Worm (Caenorhabditis elegans): Measurements from ENCODE around the gene vps-37.

vps-37 gene

ce11 chrV:5576008-5576407, 16.5 kb upstream of the vps-37 start:
- TF ChIP-seq tra-4 (tag; optimal IDR thresholded peaks at IDR 0.05): no peak
- TF ChIP-seq sea-1 (GFP tag; conservative IDR thresholded peaks at IDR 0.05): no peak
- no peak for TF ChIP-seq scrt-1 (GFP tag; IDR thresholded peaks at IDR 0.05)
- no peak for TF ChIP-seq hmbx-1 (tag; optimal IDR thresholded peaks at IDR 0.05)
- no peak for TF ChIP-seq ceh-13 (GFP tag; optimal IDR thresholded peaks at IDR 0.05)
- TF ChIP-seq B0310.2 (tag; optimal IDR thresholded peaks at IDR 0.05): no peak
- TF ChIP-seq ceh-36 (tag; optimal IDR thresholded peaks at IDR 0.05): no peak
- no peak for TF ChIP-seq tbx-37 (GFP tag; conservative IDR thresholded peaks at IDR 0.05)
- no peak for TF ChIP-seq pes-1 (GFP tag; IDR thresholded peaks at IDR 0.05)
- TF ChIP-seq ets-7 (tag; optimal IDR thresholded peaks at IDR 0.05): no peak
- TF ChIP-seq hmg-4 (GFP tag; optimal IDR thresholded peaks at IDR 0.05): no peak

- TF ChIP-seq hnd-1 (tag; optimal IDR thresholded peaks at IDR 0.05): no peak
- TF ChIP-seq ceh-13 (GFP tag; optimal IDR thresholded peaks at IDR 0.05): no peak
- TF ChIP-seq F13C5.2 (tag; optimal IDR thresholded peaks at IDR 0.05): no peak
- TF ChIP-seq tbx-37 (GFP tag; conservative IDR thresholded peaks at IDR 0.05): no peak
- no peak for TF ChIP-seq flt-1 (GFP tag; IDR thresholded peaks at IDR 0.05)
- no peak for TF ChIP-seq pes-1 (GFP tag; IDR thresholded peaks at IDR 0.05)
- no peak for TF ChIP-seq tbx-11 (GFP tag; IDR thresholded peaks at IDR 0.05)
- no peak for TF ChIP-seq B0310.2 (tag; optimal IDR thresholded peaks at IDR 0.05)
- no peak for TF ChIP-seq ceh-36 (tag; optimal IDR thresholded peaks at IDR 0.05)
- TF ChIP-seq tra-4 (tag; optimal IDR thresholded peaks at IDR 0.05): no peak
- no peak for TF ChIP-seq ama-1 (optimal IDR thresholded peaks at IDR 0.05)
- TF ChIP-seq scrt-1 (GFP tag; IDR thresholded peaks at IDR 0.05): no peak
- TF ChIP-seq hmbx-1 (tag; optimal IDR thresholded peaks at IDR 0.05): no peak
- TF ChIP-seq hmg-4 (GFP tag; optimal IDR thresholded peaks at IDR 0.05): no peak
- no peak for TF ChIP-seq sea-1 (GFP tag; conservative IDR thresholded peaks at IDR 0.05)
- TF ChIP-seq ets-7 (tag; optimal IDR thresholded peaks at IDR 0.05): no peak
- TF ChIP-seq aly-1 (tag; optimal IDR thresholded peaks at IDR 0.05): no peak
Measured at ce11 chrV:5579666-5580065, 12.8 kb upstream of the vps-37 start.

DNA sequence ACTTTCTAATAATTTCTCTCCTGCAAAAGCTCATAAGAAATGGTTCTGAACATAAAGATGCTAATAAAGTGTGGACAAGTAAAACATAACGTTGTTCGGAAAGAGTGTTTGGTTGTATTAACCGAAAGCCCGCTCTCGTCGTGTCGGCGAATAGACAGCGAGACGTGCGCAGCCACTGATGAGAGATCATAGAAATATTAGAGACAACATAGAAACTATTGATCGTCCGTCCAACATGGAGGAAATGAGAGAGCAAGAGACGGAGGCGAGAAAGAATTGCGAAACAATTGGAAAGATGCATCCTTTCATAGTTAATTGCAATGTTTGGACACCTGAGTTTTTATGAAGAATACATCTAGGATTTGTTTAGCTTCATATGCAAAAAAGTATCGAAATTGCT, 12.0 kb upstream of the vps-37 start:
- peak; percentile 40 for TF ChIP-seq F13C5.2 (tag; optimal IDR thresholded peaks at IDR 0.05)
- no peak for TF ChIP-seq tbx-11 (GFP tag; IDR thresholded peaks at IDR 0.05)

DNA sequence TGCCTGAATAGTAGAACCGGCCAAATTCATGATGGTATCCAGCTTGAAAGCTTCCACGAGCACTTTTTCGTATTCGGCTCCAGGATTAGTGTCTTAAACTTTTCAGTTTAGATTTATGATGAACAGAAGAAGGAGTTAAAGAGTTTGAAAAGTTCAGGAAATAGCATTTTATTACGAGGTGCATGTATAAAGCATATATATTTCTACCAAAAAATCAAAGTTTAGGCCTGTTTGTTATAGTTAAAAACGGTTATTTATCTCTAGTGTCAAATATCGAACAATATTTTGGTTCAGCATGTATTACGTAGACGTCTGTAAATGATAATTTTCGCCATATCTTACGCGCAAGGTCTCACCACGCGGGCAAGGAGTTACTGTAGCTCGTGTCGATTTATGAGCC, 11.2 kb upstream of the vps-37 start, which contains the start of gene klc-2:
Gene klc-2 (minus strand): TSS at position 101 of the 400 bp plus-strand sequence.
- no peak for TF ChIP-seq hmg-4 (GFP tag; optimal IDR thresholded peaks at IDR 0.05)
- TF ChIP-seq hnd-1 (tag; optimal IDR thresholded peaks at IDR 0.05): no peak
- TF ChIP-seq ets-7 (tag; optimal IDR thresholded peaks at IDR 0.05): no peak
- no peak for TF ChIP-seq B0310.2 (tag; optimal IDR thresholded peaks at IDR 0.05)

- no peak for TF ChIP-seq ama-1 (optimal IDR thresholded peaks at IDR 0.05)
- TF ChIP-seq tbx-11 (GFP tag; IDR thresholded peaks at IDR 0.05): no peak
- TF ChIP-seq tra-4 (tag; optimal IDR thresholded peaks at IDR 0.05): no peak
- no peak for TF ChIP-seq hnd-1 (tag; optimal IDR thresholded peaks at IDR 0.05)
- no peak for TF ChIP-seq tbx-37 (GFP tag; conservative IDR thresholded peaks at IDR 0.05)
- no peak for TF ChIP-seq aly-1 (tag; optimal IDR thresholded peaks at IDR 0.05)
Measured at ce11 chrV:5582308-5582707, 10.2 kb upstream of the vps-37 start.

DNA sequence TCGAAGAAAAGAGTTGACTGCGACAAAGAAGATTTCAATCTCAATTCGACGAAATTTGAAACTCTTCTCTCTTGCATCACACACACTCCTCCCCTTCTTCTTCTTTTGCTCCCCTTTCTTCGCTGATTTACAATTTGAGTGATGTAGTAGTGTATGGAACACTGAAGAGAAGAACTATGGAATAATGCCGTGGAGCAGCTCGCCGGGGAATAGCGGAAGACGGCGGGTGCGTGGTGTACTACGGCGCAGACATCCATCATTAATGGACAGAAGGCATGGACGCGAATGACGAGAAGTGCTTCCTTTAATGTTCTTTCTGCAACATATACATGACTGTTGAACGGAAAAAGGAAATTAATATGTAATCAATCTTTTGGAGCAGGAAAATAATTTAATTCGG, 9.6 kb upstream of the vps-37 start:
- TF ChIP-seq hnd-1 (tag; optimal IDR thresholded peaks at IDR 0.05) (no peak), sea-1 (GFP tag; conservative IDR thresholded peaks at IDR 0.05) (no peak), flt-1 (GFP tag; IDR thresholded peaks at IDR 0.05) (no peak), ceh-13 (GFP tag; optimal IDR thresholded peaks at IDR 0.05) (no peak), ets-7 (tag; optimal IDR thresholded peaks at IDR 0.05) (no peak), tra-4 (tag; optimal IDR thresholded peaks at IDR 0.05) (no peak), aly-1 (tag; optimal IDR thresholded peaks at IDR 0.05) (no peak), tbx-11 (GFP tag; IDR thresholded peaks at IDR 0.05) (no peak), ceh-36 (tag; optimal IDR thresholded peaks at IDR 0.05) (no peak), hmbx-1 (tag; optimal IDR thresholded peaks at IDR 0.05) (no peak)

- no peak for TF ChIP-seq tbx-11 (GFP tag; IDR thresholded peaks at IDR 0.05)
- TF ChIP-seq F13C5.2 (tag; optimal IDR thresholded peaks at IDR 0.05): peak; percentile 24
Measured at ce11 chrV:5584293-5584776, 8.2 kb upstream of the vps-37 start, which contains the start of gene pas-6. Gene pas-6, minus strand, starts transcription at chrV:5584343.

DNA sequence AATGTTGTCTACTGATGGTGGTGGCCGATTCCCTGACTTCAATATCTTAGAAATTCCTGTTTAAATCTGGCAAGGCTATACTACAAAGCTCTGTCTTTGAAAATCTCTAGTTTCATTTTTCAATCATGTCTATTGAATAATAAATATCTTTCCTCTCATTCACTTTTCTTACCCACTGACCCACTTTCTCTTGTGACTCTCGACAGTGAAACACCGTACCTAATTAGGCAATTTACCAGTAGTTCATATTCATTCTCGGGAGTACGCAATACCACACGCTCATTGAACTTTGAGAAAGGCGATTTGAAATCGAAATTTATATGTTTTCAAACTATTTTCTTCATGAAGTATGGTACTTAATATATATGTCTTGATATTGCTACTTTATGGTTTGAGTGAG, 7.7 kb upstream of the vps-37 start, which contains the start of gene CD4.11:
Gene CD4.11 (plus strand): TSS at position 301 of the 400 bp plus-strand sequence.
- TF ChIP-seq tbx-37 (GFP tag; conservative IDR thresholded peaks at IDR 0.05): no peak
- TF ChIP-seq sea-1 (GFP tag; conservative IDR thresholded peaks at IDR 0.05): no peak
- TF ChIP-seq ama-1 (optimal IDR thresholded peaks at IDR 0.05): no peak
- no peak for TF ChIP-seq scrt-1 (GFP tag; IDR thresholded peaks at IDR 0.05)
- no peak for TF ChIP-seq tra-4 (tag; optimal IDR thresholded peaks at IDR 0.05)
- no peak for TF ChIP-seq hmg-4 (GFP tag; optimal IDR thresholded peaks at IDR 0.05)
- no peak for TF ChIP-seq hnd-1 (tag; optimal IDR thresholded peaks at IDR 0.05)
- no peak for TF ChIP-seq pes-1 (GFP tag; IDR thresholded peaks at IDR 0.05)
- TF ChIP-seq F13C5.2 (tag; optimal IDR thresholded peaks at IDR 0.05): no peak
- TF ChIP-seq hmbx-1 (tag; optimal IDR thresholded peaks at IDR 0.05): no peak
- no peak for TF ChIP-seq ets-7 (tag; optimal IDR thresholded peaks at IDR 0.05)
- no peak for TF ChIP-seq B0310.2 (tag; optimal IDR thresholded peaks at IDR 0.05)
- no peak for TF ChIP-seq flt-1 (GFP tag; IDR thresholded peaks at IDR 0.05)
- TF ChIP-seq tbx-11 (GFP tag; IDR thresholded peaks at IDR 0.05): no peak
- TF ChIP-seq ceh-36 (tag; optimal IDR thresholded peaks at IDR 0.05): no peak
- TF ChIP-seq aly-1 (tag; optimal IDR thresholded peaks at IDR 0.05): no peak
